Fruit fly (Drosophila melanogaster) whole organism, embryonic: ENCODE data around the gene CG2076.

ENCODE experiments used
- Bgb ChIP-seq: fragments of 200-800 bp; sonication (Bioruptor generic); IDR thresholded peaks from 2 replicates; pipeline ENCODE4 v1.3.6; 2022; ENCODE audit warnings: missing biosample characterization, missing genetic modification characterization; ENCODE audit not compliant: partially characterized antibody
- BtbVII ChIP-seq: fragments of 200-800 bp; sonication (Bioruptor generic); optimal IDR thresholded peaks from 3 replicates; lab custom pipeline; 2017; ENCODE audit warnings: missing biosample characterization, mild to moderate bottlenecking, missing genetic modification characterization
- C15 ChIP-seq: fragments of 200-800 bp; sonication (Bioruptor generic); IDR thresholded peaks from 3 replicates; pipeline ENCODE4 v1.3.6; 2022; ENCODE audit warnings: missing biosample characterization, missing genetic modification characterization
- CG10366 ChIP-seq: fragments of 200-800 bp; sonication (Bioruptor generic); IDR thresholded peaks from 2 replicates; pipeline ENCODE4 v1.3.6; 2022; ENCODE audit warnings: missing biosample characterization, missing genetic modification characterization
- CG10979 ChIP-seq: fragments of 200-800 bp; sonication (Bioruptor generic); optimal IDR thresholded peaks from 2 replicates; lab custom pipeline; 2018; ENCODE audit warnings: missing biosample characterization, mild to moderate bottlenecking, missing genetic modification characterization, moderate library complexity
- CG11695 ChIP-seq: fragments of 200-800 bp; sonication (Bioruptor generic); IDR thresholded peaks from 3 replicates; pipeline ENCODE4 v1.3.6; 2022; ENCODE audit warnings: missing biosample characterization, missing genetic modification characterization
- CG1233 ChIP-seq: fragments of 200-800 bp; sonication (Bioruptor generic); optimal IDR thresholded peaks from 4 replicates; lab custom pipeline; 2018; ENCODE audit warnings: missing biosample characterization, mild to moderate bottlenecking, missing genetic modification characterization
- CG14860 ChIP-seq: fragments of 200-800 bp; sonication (Bioruptor generic); IDR thresholded peaks from 3 replicates; pipeline ENCODE4 v1.3.6; 2022; ENCODE audit warnings: missing biosample characterization, missing genetic modification characterization; ENCODE audit not compliant: partially characterized antibody
- CG15601 ChIP-seq: fragments of 200-800 bp; sonication (Bioruptor generic); optimal IDR thresholded peaks from 3 replicates; lab custom pipeline; 2019; ENCODE audit warnings: missing biosample characterization, mild to moderate bottlenecking, missing genetic modification characterization, moderate library complexity
- CG2129 ChIP-seq: fragments of 200-800 bp; sonication (Bioruptor generic); IDR thresholded peaks from 2 replicates; pipeline ENCODE4 v1.3.6; 2022; ENCODE audit warnings: missing biosample characterization, missing genetic modification characterization; ENCODE audit not compliant: partially characterized antibody
- CG33213 ChIP-seq: fragments of 200-800 bp; sonication (Bioruptor generic); optimal IDR thresholded peaks from 3 replicates; lab custom pipeline; 2016; ENCODE audit warnings: missing biosample characterization, missing genetic modification characterization
- CG34224 ChIP-seq: fragments of 200-800 bp; sonication (Bioruptor generic); IDR thresholded peaks from 3 replicates; pipeline ENCODE4 v1.3.6; 2022; ENCODE audit warnings: missing biosample characterization, missing genetic modification characterization; ENCODE audit not compliant: partially characterized antibody
- CG4617 ChIP-seq: fragments of 200-800 bp; sonication (Bioruptor generic); optimal IDR thresholded peaks from 3 replicates; lab custom pipeline; 2016; ENCODE audit warnings: missing biosample characterization, missing genetic modification characterization, borderline replicate concordance
- CG6765 ChIP-seq: fragments of 200-800 bp; sonication (Bioruptor generic); optimal IDR thresholded peaks from 3 replicates; lab custom pipeline; 2017; ENCODE audit warnings: missing biosample characterization, mild to moderate bottlenecking, missing genetic modification characterization
- CG6791 ChIP-seq: fragments of 200-800 bp; sonication (Bioruptor generic); IDR thresholded peaks from 3 replicates; pipeline ENCODE4 v1.3.6; 2022; ENCODE audit warnings: missing biosample characterization, missing genetic modification characterization; ENCODE audit not compliant: partially characterized antibody
- CG7839 ChIP-seq: fragments of 200-800 bp; sonication (Bioruptor generic); optimal IDR thresholded peaks from 3 replicates; lab custom pipeline; 2018; ENCODE audit warnings: missing biosample characterization, mild to moderate bottlenecking, missing genetic modification characterization, moderate library complexity
- CG7963 ChIP-seq: fragments of 200-800 bp; sonication (Bioruptor generic); IDR thresholded peaks from 3 replicates; pipeline ENCODE4 v1.3.6; 2022; ENCODE audit warnings: missing biosample characterization, missing genetic modification characterization; ENCODE audit not compliant: partially characterized antibody
- CG8089 ChIP-seq: fragments of 200-800 bp; sonication (Bioruptor generic); optimal IDR thresholded peaks from 3 replicates; lab custom pipeline; 2016; ENCODE audit warnings: missing biosample characterization, missing genetic modification characterization
- CG8281 ChIP-seq: fragments of 200-800 bp; sonication (Bioruptor generic); optimal IDR thresholded peaks from 2 replicates; lab custom pipeline; 2018; ENCODE audit warnings: missing biosample characterization, mild to moderate bottlenecking, missing genetic modification characterization, moderate library complexity
- CG9609 ChIP-seq: fragments of 200-800 bp; sonication (Bioruptor generic); optimal IDR thresholded peaks from 3 replicates; lab custom pipeline; 2016; ENCODE audit warnings: missing biosample characterization, missing genetic modification characterization
- Dll ChIP-seq: fragments of 200-800 bp; sonication (Bioruptor generic); IDR thresholded peaks from 4 replicates; pipeline ENCODE4 v1.3.6; 2022; ENCODE audit warnings: missing biosample characterization, missing genetic modification characterization; ENCODE audit not compliant: partially characterized antibody
- Dp ChIP-seq: fragments of 200-800 bp; sonication (Bioruptor generic); optimal IDR thresholded peaks from 2 replicates; lab custom pipeline; 2018; ENCODE audit warnings: missing biosample characterization, mild to moderate bottlenecking, missing genetic modification characterization, moderate library complexity
- Dref ChIP-seq: fragments of 200-800 bp; sonication (Bioruptor generic); IDR thresholded peaks from 2 replicates; pipeline ENCODE4 v1.3.6; 2022; ENCODE audit warnings: missing biosample characterization, missing genetic modification characterization
- Elba2 ChIP-seq: fragments of 200-800 bp; sonication (Bioruptor generic); optimal IDR thresholded peaks from 3 replicates; lab custom pipeline; 2016; ENCODE audit warnings: missing biosample characterization, missing genetic modification characterization
- Fer2 ChIP-seq: fragments of 200-800 bp; sonication (Bioruptor generic); optimal IDR thresholded peaks from 2 replicates; lab custom pipeline; 2018; ENCODE audit warnings: missing biosample characterization, mild to moderate bottlenecking, missing genetic modification characterization, moderate library complexity
- H2.0 ChIP-seq: fragments of 200-800 bp; sonication (Bioruptor generic); IDR thresholded peaks from 2 replicates; pipeline ENCODE4 v1.3.6; 2022; ENCODE audit warnings: missing biosample characterization, missing genetic modification characterization
- HLH54F ChIP-seq: fragments of 200-800 bp; sonication (Bioruptor generic); optimal IDR thresholded peaks from 3 replicates; lab custom pipeline; 2016; ENCODE audit warnings: missing biosample characterization, missing genetic modification characterization
- Hsf ChIP-seq: fragments of 200-800 bp; sonication (Bioruptor generic); optimal IDR thresholded peaks from 3 replicates; lab custom pipeline; 2016; ENCODE audit warnings: missing biosample characterization, missing genetic modification characterization
- MBD-R2 ChIP-seq: fragments of 200-800 bp; sonication (Bioruptor generic); IDR thresholded peaks from 2 replicates; pipeline ENCODE4 v1.3.6; 2022; ENCODE audit warnings: missing biosample characterization, missing genetic modification characterization
- Meics ChIP-seq: fragments of 200-800 bp; sonication (Bioruptor generic); optimal IDR thresholded peaks from 2 replicates; lab custom pipeline; 2017; ENCODE audit warnings: missing biosample characterization, mild to moderate bottlenecking, missing genetic modification characterization
- Opbp ChIP-seq: fragments of 200-800 bp; sonication (Bioruptor generic); IDR thresholded peaks from 3 replicates; pipeline ENCODE4 v1.3.6; 2022; ENCODE audit warnings: missing biosample characterization, missing genetic modification characterization; ENCODE audit not compliant: partially characterized antibody
- Scr ChIP-seq: fragments of 200-800 bp; sonication (Bioruptor generic); IDR thresholded peaks from 2 replicates; pipeline ENCODE4 v1.3.6; 2022; ENCODE audit warnings: missing biosample characterization, missing genetic modification characterization; ENCODE audit not compliant: partially characterized antibody
- Sry-δ ChIP-seq: fragments of 200-800 bp; sonication (Bioruptor generic); optimal IDR thresholded peaks from 2 replicates; lab custom pipeline; 2016; ENCODE audit warnings: missing biosample characterization, missing genetic modification characterization
- amos ChIP-seq: fragments of 200-800 bp; sonication (Bioruptor generic); IDR thresholded peaks from 2 replicates; pipeline ENCODE4 v1.3.6; 2022; ENCODE audit warnings: missing biosample characterization, missing genetic modification characterization; ENCODE audit not compliant: partially characterized antibody
- ato ChIP-seq: fragments of 200-800 bp; sonication (Bioruptor generic); IDR thresholded peaks from 2 replicates; pipeline ENCODE4 v1.3.6; 2022; ENCODE audit warnings: missing biosample characterization, missing genetic modification characterization; ENCODE audit not compliant: partially characterized antibody
- bbx ChIP-seq: fragments of 200-800 bp; sonication (Bioruptor generic); IDR thresholded peaks from 2 replicates; pipeline ENCODE4 v1.3.6; 2022; ENCODE audit warnings: missing biosample characterization, missing genetic modification characterization; ENCODE audit not compliant: partially characterized antibody
- chinmo ChIP-seq: fragments of 200-800 bp; sonication (Bioruptor generic); IDR thresholded peaks from 4 replicates; pipeline ENCODE4 v1.3.6; 2022; ENCODE audit warnings: missing biosample characterization, missing genetic modification characterization; ENCODE audit not compliant: partially characterized antibody
- chm ChIP-seq: fragments of 200-800 bp; sonication (Bioruptor generic); IDR thresholded peaks from 2 replicates; pipeline ENCODE4 v1.3.6; 2022; ENCODE audit warnings: missing biosample characterization, missing genetic modification characterization
- gce ChIP-seq: fragments of 200-800 bp; sonication (Bioruptor generic); IDR thresholded peaks from 3 replicates; pipeline ENCODE4 v1.3.6; 2022; ENCODE audit warnings: missing biosample characterization, missing genetic modification characterization
- gfzf ChIP-seq: fragments of 200-800 bp; sonication (Bioruptor generic); optimal IDR thresholded peaks from 2 replicates; lab custom pipeline; 2016; ENCODE audit warnings: missing biosample characterization, mild to moderate bottlenecking, missing genetic modification characterization, moderate library complexity
- hb ChIP-seq: fragments of 200-800 bp; sonication (Bioruptor generic); IDR thresholded peaks from 3 replicates; pipeline ENCODE4 v1.3.6; 2022; ENCODE audit warnings: missing biosample characterization, missing genetic modification characterization; ENCODE audit not compliant: partially characterized antibody
- hth ChIP-seq: fragments of >200 bp; optimal IDR thresholded peaks from 2 replicates; lab custom pipeline; 2017; ENCODE audit warnings: inconsistent platforms
- lbe ChIP-seq: fragments of 200-800 bp; sonication (Bioruptor generic); optimal IDR thresholded peaks from 2 replicates; lab custom pipeline; 2016; ENCODE audit warnings: missing biosample characterization, mild to moderate bottlenecking, missing genetic modification characterization
- nmo ChIP-seq: fragments of 200-800 bp; sonication (Bioruptor generic); optimal IDR thresholded peaks from 2 replicates; lab custom pipeline; 2018; ENCODE audit warnings: missing biosample characterization, mild to moderate bottlenecking, missing genetic modification characterization, moderate library complexity
- otp ChIP-seq: fragments of 200-800 bp; sonication (Bioruptor generic); IDR thresholded peaks from 3 replicates; pipeline ENCODE4, ENCODE4 v1.3.6; 2022; ENCODE audit warnings: missing biosample characterization, missing genetic modification characterization
- stwl ChIP-seq: fragments of 200-800 bp; sonication (Bioruptor generic); optimal IDR thresholded peaks from 3 replicates; lab custom pipeline; 2018; ENCODE audit warnings: missing biosample characterization, mild to moderate bottlenecking, missing genetic modification characterization, moderate library complexity
- twi ChIP-seq: fragments of 200-800 bp; optimal IDR thresholded peaks from 2 replicates; lab custom pipeline; 2019; ENCODE audit warnings: missing biosample characterization, mild to moderate bottlenecking, missing genetic modification characterization, moderate library complexity
- vnd ChIP-seq: fragments of 200-800 bp; sonication (Bioruptor generic); IDR thresholded peaks from 3 replicates; pipeline ENCODE4 v1.3.6; 2022; ENCODE audit warnings: missing biosample characterization, missing genetic modification characterization; ENCODE audit not compliant: partially characterized antibody
- vvl ChIP-seq: fragments of 200-800 bp; sonication (Bioruptor generic); IDR thresholded peaks from 2 replicates; pipeline ENCODE4 v1.3.6; 2022; ENCODE audit warnings: missing biosample characterization, missing genetic modification characterization

Gene CG2076

DNA sequence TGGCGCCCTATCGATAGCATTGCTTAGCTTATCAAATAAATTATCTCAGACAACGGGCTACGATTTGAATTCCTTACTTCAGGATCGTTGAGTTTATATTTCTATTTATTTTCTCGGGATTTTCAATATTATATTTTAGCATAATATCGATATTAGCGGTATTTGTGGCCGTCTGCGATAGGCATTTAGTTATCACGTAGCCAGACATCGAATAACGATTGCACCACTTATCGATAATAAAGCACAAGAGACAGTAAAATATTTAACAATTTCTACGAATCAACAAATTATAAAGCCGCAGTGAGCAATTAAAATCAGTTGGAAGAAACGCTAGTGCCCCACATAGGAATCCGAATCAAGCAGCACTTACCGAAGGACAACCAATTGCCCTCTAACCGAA, at the start of gene CG2076:
Gene CG2076, plus strand, starts transcription at position 50 of the 400 bp plus-strand sequence.
- TF ChIP-seq CG6765 (GFP tag; lab: Kevin White, UChicago) (no peak), HLH54F (no peak), CG9609 (GFP tag; lab: Kevin White, UChicago) (no peak), Opbp (GFP tag; lab: Robert Waterston, UW) (peak; percentile 82; the same call in 2 of the 3 replicates), lbe (GFP tag; lab: Kevin White, UChicago) (peak; percentile 6), nmo (GFP tag; lab: Kevin White, UChicago) (peak; percentile 22), ato (GFP tag; lab: Robert Waterston, UW) (peak; percentile 83), CG4617 (GFP tag; lab: Kevin White, UChicago) (peak; percentile 12), amos (GFP tag; lab: Robert Waterston, UW) (peak; percentile 84), hb (GFP tag; lab: Robert Waterston, UW) (peak; percentile 95), CG7963 (peak; percentile 94), otp (GFP tag; lab: Robert Waterston, UW) (no peak), vnd (GFP tag; lab: Robert Waterston, UW) (peak; percentile 92), vvl (GFP tag; lab: Robert Waterston, UW) (0 out of 2 replicates have a peak, but pooled peaks have one; percentile 11), C15 (no peak), CG33213 (no peak), CG8281 (no peak), Dref (GFP tag; lab: Robert Waterston, UW) (peak; percentile 87), CG1233 (GFP tag; lab: Kevin White, UChicago) (no peak), CG2129 (GFP tag; lab: Robert Waterston, UW) (peak; percentile 23; the same call in 1 of the 2 replicates), H2.0 (GFP tag; lab: Robert Waterston, UW) (no peak), CG15601 (tag; lab: Kevin White, UChicago) (no peak), CG10979 (tag; lab: Kevin White, UChicago) (no peak), CG34224 (GFP tag; lab: Robert Waterston, UW) (peak; percentile 93), Meics (GFP tag; lab: Kevin White, UChicago) (no peak), Sry-δ (GFP tag; lab: Kevin White, UChicago) (peak; percentile 58), bbx (GFP tag; lab: Robert Waterston, UW) (peak; percentile 90), CG11695 (GFP tag; lab: Robert Waterston, UW) (no peak), CG14860 (GFP tag; lab: Robert Waterston, UW) (peak; percentile 96), Scr (GFP tag; lab: Robert Waterston, UW) (peak; percentile 91), gce (GFP tag; lab: Robert Waterston, UW) (no peak), CG7839 (tag; lab: Kevin White, UChicago) (no peak), Dp (GFP tag; lab: Kevin White, UChicago) (peak; percentile 77), chm (GFP tag; lab: Robert Waterston, UW) (no peak), CG10366 (GFP tag; lab: Robert Waterston, UW) (no peak), Hsf (GFP tag; lab: Kevin White, UChicago) (no peak), hth (lab: Kevin White, UChicago) (no peak), Elba2 (GFP tag; lab: Kevin White, UChicago) (no peak), CG8089 (GFP tag; lab: Kevin White, UChicago) (no peak), MBD-R2 (GFP tag; lab: Robert Waterston, UW) (peak; percentile 57), stwl (tag; lab: Kevin White, UChicago) (peak; percentile 65), BtbVII (GFP tag; lab: Kevin White, UChicago) (no peak), Dll (GFP tag; lab: Robert Waterston, UW) (peak; percentile 90), chinmo (peak; percentile 81; the same call in 3 of the 4 replicates), gfzf (GFP tag; lab: Kevin White, UChicago) (peak; percentile 14), CG6791 (GFP tag; lab: Robert Waterston, UW) (peak; percentile 92), Fer2 (no peak), twi (tag; lab: Kevin White, UChicago) (no peak), Bgb (GFP tag; lab: Robert Waterston, UW) (peak; percentile 92)
